Fruit fly (Drosophila melanogaster) whole organism, embryonic: ENCODE measurements around the gene Alg2.

Source experiments
- ATbp ChIP-seq: fragments of 200-800 bp; sonication (Bioruptor generic); optimal IDR thresholded peaks from 2 replicates; lab custom pipeline; 2017; ENCODE audit warnings: missing biosample characterization, mild to moderate bottlenecking, missing genetic modification characterization, missing genetic modification reagents
- CG11093 ChIP-seq: fragments of 200-800 bp; sonication (Bioruptor generic); IDR thresholded peaks from 3 replicates; pipeline ENCODE4 v1.3.6; 2022; ENCODE audit warnings: missing biosample characterization, missing genetic modification characterization
- CG11247 ChIP-seq: fragments of 200-800 bp; sonication (Bioruptor generic); IDR thresholded peaks from 2 replicates; pipeline ENCODE4 v1.3.6; 2022; ENCODE audit warnings: missing biosample characterization, missing genetic modification characterization
- CG12219 ChIP-seq: fragments of 200-800 bp; sonication (Bioruptor generic); optimal IDR thresholded peaks from 3 replicates; lab custom pipeline; 2018; ENCODE audit warnings: missing biosample characterization, mild to moderate bottlenecking, missing genetic modification characterization
- CG12769 ChIP-seq: fragments of 200-800 bp; sonication (Bioruptor generic); optimal IDR thresholded peaks from 2 replicates; lab custom pipeline; 2019; ENCODE audit warnings: missing biosample characterization, mild to moderate bottlenecking, missing genetic modification characterization, moderate library complexity
- CG13287 ChIP-seq: fragments of 200-800 bp; sonication (Bioruptor generic); IDR thresholded peaks from 2 replicates; pipeline ENCODE4 v1.3.6; 2022; ENCODE audit warnings: missing biosample characterization, missing genetic modification characterization; ENCODE audit not compliant: partially characterized antibody
- CG1602 ChIP-seq: fragments of 200-800 bp; sonication (Bioruptor generic); optimal IDR thresholded peaks from 3 replicates; lab custom pipeline; 2016; ENCODE audit warnings: missing biosample characterization, missing genetic modification characterization
- CG16863 ChIP-seq: fragments of 200-800 bp; sonication (Bioruptor generic); optimal IDR thresholded peaks from 3 replicates; lab custom pipeline; 2016; ENCODE audit warnings: missing biosample characterization, missing genetic modification characterization
- CG18011 ChIP-seq: fragments of 200-800 bp; sonication (Bioruptor generic); optimal IDR thresholded peaks from 2 replicates; lab custom pipeline; 2017; ENCODE audit warnings: missing biosample characterization, missing genetic modification characterization, mild to moderate bottlenecking, moderate library complexity, missing genotype
- CG2199 ChIP-seq: fragments of 200-800 bp; sonication (Bioruptor generic); IDR thresholded peaks from 3 replicates; pipeline ENCODE4 v1.3.6; 2022; ENCODE audit warnings: missing biosample characterization, missing genetic modification characterization
- CG3163 ChIP-seq: fragments of 200-800 bp; sonication (Bioruptor generic); optimal IDR thresholded peaks from 3 replicates; lab custom pipeline; 2016; ENCODE audit warnings: missing biosample characterization, missing genetic modification characterization
- CG3995 ChIP-seq: fragments of 200-800 bp; sonication (Bioruptor generic); optimal IDR thresholded peaks from 3 replicates; lab custom pipeline; 2016; ENCODE audit warnings: missing biosample characterization, missing genetic modification characterization
- CG4328 ChIP-seq: fragments of 200-800 bp; sonication (Bioruptor generic); optimal IDR thresholded peaks from 3 replicates; lab custom pipeline; 2017; ENCODE audit warnings: missing biosample characterization, missing genetic modification reagents, missing genetic modification characterization
- CG43689 ChIP-seq: fragments of 200-800 bp; sonication (Bioruptor generic); IDR thresholded peaks from 2 replicates; pipeline ENCODE4 v1.3.6; 2022; ENCODE audit warnings: missing biosample characterization, missing genetic modification characterization
- CG4854 ChIP-seq: fragments of 200-800 bp; sonication (Bioruptor generic); optimal IDR thresholded peaks from 2 replicates; lab custom pipeline; 2016; ENCODE audit warnings: missing biosample characterization, missing genetic modification characterization, inconsistent platforms
- CG5953 ChIP-seq: fragments of 200-800 bp; sonication (Bioruptor generic); IDR thresholded peaks from 2 replicates; pipeline ENCODE4 v1.3.6; 2022; ENCODE audit warnings: missing biosample characterization, missing genetic modification characterization
- CG6765 ChIP-seq: fragments of 200-800 bp; sonication (Bioruptor generic); optimal IDR thresholded peaks from 3 replicates; lab custom pipeline; 2017; ENCODE audit warnings: missing biosample characterization, mild to moderate bottlenecking, missing genetic modification characterization
- CG6813 ChIP-seq: fragments of 200-800 bp; sonication (Bioruptor generic); optimal IDR thresholded peaks from 2 replicates; lab custom pipeline; 2017; ENCODE audit warnings: missing biosample characterization, missing genetic modification characterization, mild to moderate bottlenecking, moderate library complexity, missing genetic modification reagents
- CG7372 ChIP-seq: fragments of 200-800 bp; sonication (Bioruptor generic); IDR thresholded peaks from 2 replicates; pipeline ENCODE4 v1.3.6; 2022; ENCODE audit warnings: missing biosample characterization, missing genetic modification characterization
- CG8281 ChIP-seq: fragments of 200-800 bp; sonication (Bioruptor generic); optimal IDR thresholded peaks from 2 replicates; lab custom pipeline; 2018; ENCODE audit warnings: missing biosample characterization, mild to moderate bottlenecking, missing genetic modification characterization, moderate library complexity
- CG8290 ChIP-seq, 3 experiments: fragments of 200-800 bp; sonication (Bioruptor generic); optimal IDR thresholded peaks; 2 replicates each; lab custom pipeline; 2016 to 2019; ENCODE audit warnings: missing biosample characterization in 3 of 3, missing genetic modification characterization in 3 of 3, mild to moderate bottlenecking in 2 of 3, moderate library complexity in 1 of 3
- CG8478 ChIP-seq: fragments of >200 bp; optimal IDR thresholded peaks from 2 replicates; lab custom pipeline; 2018
- CG9817 ChIP-seq: fragments of 200-800 bp; sonication (Bioruptor generic); optimal IDR thresholded peaks from 2 replicates; lab custom pipeline; 2018; ENCODE audit warnings: missing biosample characterization, mild to moderate bottlenecking, missing genetic modification characterization, moderate library complexity
- CG9932 ChIP-seq: fragments of 200-800 bp; sonication (Bioruptor generic); IDR thresholded peaks from 2 replicates; pipeline ENCODE4 v1.3.6; 2022; ENCODE audit warnings: missing biosample characterization, missing genetic modification characterization
- Dek ChIP-seq: fragments of 200-800 bp; sonication (Bioruptor generic); optimal IDR thresholded peaks from 3 replicates; lab custom pipeline; 2019; ENCODE audit warnings: missing biosample characterization, mild to moderate bottlenecking, missing genetic modification characterization, moderate library complexity
- Ets65A ChIP-seq: fragments of 200-800 bp; sonication (Bioruptor generic); peaks from one replicate; lab custom pipeline; 2016; ENCODE audit warnings: missing biosample characterization, missing genetic modification characterization
- H15 ChIP-seq: fragments of 200-800 bp; sonication (Bioruptor generic); IDR thresholded peaks from 3 replicates; pipeline ENCODE4 v1.3.6; 2022; ENCODE audit warnings: missing biosample characterization, missing genetic modification characterization
- Mrtf ChIP-seq: fragments of 200-800 bp; sonication (Bioruptor generic); IDR thresholded peaks from 3 replicates; pipeline ENCODE4 v1.3.6; 2022; ENCODE audit warnings: missing biosample characterization, missing genetic modification characterization
- NfI ChIP-seq: fragments of 200-800 bp; sonication (Bioruptor generic); optimal IDR thresholded peaks from 3 replicates; lab custom pipeline; 2018; ENCODE audit warnings: missing biosample characterization, mild to moderate bottlenecking, missing genetic modification characterization, moderate library complexity
- Opbp ChIP-seq: fragments of 200-800 bp; sonication (Bioruptor generic); IDR thresholded peaks from 3 replicates; pipeline ENCODE4 v1.3.6; 2022; ENCODE audit warnings: missing biosample characterization, missing genetic modification characterization; ENCODE audit not compliant: partially characterized antibody
- Poxn ChIP-seq: fragments of 200-800 bp; sonication (Bioruptor generic); IDR thresholded peaks from 2 replicates; pipeline ENCODE4 v1.3.6; 2022; ENCODE audit warnings: missing biosample characterization, missing genetic modification characterization
- Sry-δ ChIP-seq: fragments of 200-800 bp; sonication (Bioruptor generic); optimal IDR thresholded peaks from 2 replicates; lab custom pipeline; 2016; ENCODE audit warnings: missing biosample characterization, missing genetic modification characterization
- bbx ChIP-seq: fragments of 200-800 bp; sonication (Bioruptor generic); IDR thresholded peaks from 2 replicates; pipeline ENCODE4 v1.3.6; 2022; ENCODE audit warnings: missing biosample characterization, missing genetic modification characterization; ENCODE audit not compliant: partially characterized antibody
- crol ChIP-seq: fragments of 200-800 bp; sonication (Bioruptor generic); IDR thresholded peaks from 2 replicates; pipeline ENCODE4 v1.3.6; 2022; ENCODE audit warnings: missing biosample characterization, missing genetic modification characterization
- dmrt11E ChIP-seq: fragments of 200-800 bp; sonication (Bioruptor generic); optimal IDR thresholded peaks from 3 replicates; lab custom pipeline; 2018; ENCODE audit warnings: missing biosample characterization, mild to moderate bottlenecking, missing genetic modification characterization, moderate library complexity
- dysf ChIP-seq: fragments of 200-800 bp; sonication (Bioruptor generic); IDR thresholded peaks from 3 replicates; pipeline ENCODE4 v1.3.6; 2022; ENCODE audit warnings: missing biosample characterization, missing genetic modification characterization
- fu2 ChIP-seq: fragments of 200-800 bp; sonication (Bioruptor generic); optimal IDR thresholded peaks from 2 replicates; lab custom pipeline; 2016; ENCODE audit warnings: missing biosample characterization, missing genetic modification characterization
- gcm ChIP-seq: fragments of 200-800 bp; sonication (Bioruptor generic); optimal IDR thresholded peaks from 2 replicates; lab custom pipeline; 2019; ENCODE audit warnings: missing biosample characterization, mild to moderate bottlenecking, missing genetic modification characterization, moderate library complexity
- her ChIP-seq: fragments of 200-800 bp; sonication (Bioruptor generic); optimal IDR thresholded peaks from 2 replicates; lab custom pipeline; 2016; ENCODE audit warnings: missing biosample characterization, missing genetic modification characterization
- ind ChIP-seq: fragments of 200-800 bp; sonication (Bioruptor generic); optimal IDR thresholded peaks from 3 replicates; lab custom pipeline; 2016; ENCODE audit warnings: missing biosample characterization, missing genetic modification characterization
- kni ChIP-seq: fragments of 200-800 bp; sonication (Bioruptor generic); optimal IDR thresholded peaks from 3 replicates; lab custom pipeline; 2017; ENCODE audit warnings: mild to moderate bottlenecking, missing biosample characterization, missing genetic modification reagents, missing genetic modification characterization
- p53 ChIP-seq: fragments of 200-800 bp; sonication (Bioruptor generic); optimal IDR thresholded peaks from 2 replicates; lab custom pipeline; 2016; ENCODE audit warnings: missing biosample characterization, missing genetic modification characterization
- phol ChIP-seq: fragments of 200-800 bp; sonication (Bioruptor generic); optimal IDR thresholded peaks from 3 replicates; lab custom pipeline; 2018; ENCODE audit warnings: missing biosample characterization, mild to moderate bottlenecking, missing genetic modification characterization, moderate library complexity
- prd ChIP-seq, 3 experiments: fragments of >200 bp in 2 of 3; fragments of 200-800 bp in 1 of 3; sonication (Bioruptor generic) in 1 of 3; optimal IDR thresholded peaks in 2 of 3; IDR thresholded peaks in 1 of 3; 2 replicates in 2 of 3; 3 replicates in 1 of 3; pipeline versions ENCODE4 v1.3.6 to Lab custom; 2017 to 2022; ENCODE audit warnings: missing biosample characterization in 1 of 3, missing genetic modification characterization in 1 of 3
- rib ChIP-seq: fragments of 200-800 bp; sonication (Bioruptor generic); IDR thresholded peaks from 2 replicates; pipeline ENCODE4 v1.3.6; 2022; ENCODE audit warnings: missing biosample characterization, missing genetic modification characterization
- scrt ChIP-seq: fragments of 200-800 bp; sonication (Bioruptor generic); optimal IDR thresholded peaks from 2 replicates; lab custom pipeline; 2018; ENCODE audit warnings: missing biosample characterization, mild to moderate bottlenecking, missing genetic modification characterization, moderate library complexity
- wek ChIP-seq: fragments of 200-800 bp; sonication (Bioruptor generic); optimal IDR thresholded peaks from 3 replicates; lab custom pipeline; 2018; ENCODE audit warnings: missing biosample characterization, mild to moderate bottlenecking, missing genetic modification characterization, moderate library complexity

The Alg2 gene

DNA sequence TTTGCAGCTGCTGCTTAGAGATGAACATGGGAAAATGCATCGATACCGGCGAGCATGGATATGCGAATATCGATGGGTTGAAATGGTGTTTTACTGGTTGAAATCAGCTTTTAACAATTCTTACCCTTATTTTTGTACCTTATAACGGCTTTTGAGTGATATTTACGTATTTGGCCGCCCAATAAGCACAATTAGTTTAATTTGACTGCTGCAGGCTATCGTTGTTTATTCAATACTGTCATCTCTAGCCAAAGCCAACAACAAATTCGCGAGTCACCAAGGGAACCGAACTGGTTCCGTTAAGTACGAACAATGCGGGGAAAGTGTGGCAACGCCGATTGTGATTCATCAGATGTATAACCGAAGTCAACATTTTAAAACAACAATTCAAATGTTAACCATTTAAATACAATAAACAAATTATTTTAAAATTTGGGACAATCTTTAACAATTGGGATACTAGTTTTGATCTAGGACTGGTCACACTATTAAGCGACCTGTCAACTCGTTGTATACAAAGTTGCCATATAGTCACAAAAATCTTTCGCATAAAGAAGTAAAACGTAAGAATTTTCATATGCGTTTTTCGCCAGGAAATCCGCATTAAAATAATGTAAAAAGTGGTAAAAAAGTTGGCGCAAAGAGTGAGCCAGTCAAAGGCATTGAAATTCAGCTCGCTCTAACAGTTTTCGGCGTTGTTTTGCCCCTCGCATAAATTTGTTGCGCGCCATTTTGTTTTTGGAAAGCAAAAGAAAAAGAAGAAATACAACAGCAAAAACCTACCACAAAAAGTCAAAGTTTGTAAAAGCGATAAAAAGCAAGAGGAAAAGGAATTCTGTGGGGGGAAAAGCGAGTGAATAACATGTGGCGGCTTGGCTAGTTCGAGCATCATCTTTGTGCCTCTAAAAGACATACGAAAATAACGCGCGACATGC lies 4.8 kb downstream of the Alg2 start, which contains the start of the genes Usp5 and BtbVII (continued):
- TF ChIP-seq CG8290 (GFP tag; optimal IDR thresholded peaks at IDR 0.05; lab: Kevin White, UChicago) (peak; percentile 82), CG8290 (tag; optimal IDR thresholded peaks at IDR 0.05; lab: Kevin White, UChicago) (peak in 1 of 2 experiments; percentile 80), CG2199 (GFP tag; lab: Robert Waterston, UW) (no peak), prd (optimal IDR thresholded peaks at IDR 0.05; lab: Kevin White, UChicago) (no peak), prd (GFP tag; IDR thresholded peaks at IDR 0.05; lab: Robert Waterston, UW) (peak; percentile 62; the same call in 2 of the 3 replicates), CG8281 (tag; lab: Kevin White, UChicago) (no peak), CG5953 (no peak), Ets65A (peak; percentile 91), gcm (GFP tag; lab: Kevin White, UChicago) (no peak), CG4328 (GFP tag; lab: Kevin White, UChicago) (peak; percentile 29), CG9932 (GFP tag; lab: Robert Waterston, UW) (peak; percentile 86), Sry-δ (GFP tag; lab: Kevin White, UChicago) (peak; percentile 96), Dek (peak; percentile 46), ind (GFP tag; lab: Kevin White, UChicago) (peak; percentile 46), CG12769 (tag; lab: Kevin White, UChicago) (peak; percentile 78), NfI (GFP tag; lab: Kevin White, UChicago) (peak; percentile 54), CG9817 (tag; lab: Kevin White, UChicago) (peak; percentile 39), CG16863 (peak; percentile 68), CG1602 (GFP tag; lab: Kevin White, UChicago) (peak; percentile 47), CG18011 (GFP tag; lab: Kevin White, UChicago) (no peak), her (GFP tag; lab: Kevin White, UChicago) (peak; percentile 74), CG11093 (GFP tag; lab: Robert Waterston, UW) (no peak), CG43689 (GFP tag; lab: Robert Waterston, UW) (no peak), CG8478 (no peak), CG12219 (peak; percentile 44), scrt (GFP tag; lab: Kevin White, UChicago) (no peak), CG13287 (peak; percentile 99), p53 (GFP tag; lab: Kevin White, UChicago) (no peak), CG4854 (GFP tag; lab: Kevin White, UChicago) (peak; percentile 1), dmrt11E (tag; lab: Kevin White, UChicago) (peak; percentile 55), kni (GFP tag; lab: Kevin White, UChicago) (peak; percentile 12), rib (GFP tag; lab: Robert Waterston, UW) (peak; percentile 91), Opbp (peak; percentile 87; the same call in 2 of the 3 replicates), CG6765 (peak; percentile 27), phol (tag; lab: Kevin White, UChicago) (peak; percentile 98), CG7372 (no peak), CG3995 (GFP tag; lab: Kevin White, UChicago) (peak; percentile 29), bbx (peak; percentile 91), ATbp (GFP tag; lab: Kevin White, UChicago) (peak; percentile 22), CG6813 (GFP tag; lab: Kevin White, UChicago) (no peak), dysf (GFP tag; lab: Robert Waterston, UW) (peak; percentile 62; the same call in 2 of the 3 replicates), H15 (0 out of 3 replicates have a peak, but pooled peaks have one; percentile 13), crol (GFP tag; lab: Robert Waterston, UW) (no peak), wek (GFP tag; lab: Kevin White, UChicago) (peak; percentile 49), CG11247 (GFP tag; lab: Robert Waterston, UW) (peak; percentile 48; the same call in 1 of the 2 replicates), Poxn (no peak), fu2 (GFP tag; lab: Kevin White, UChicago) (peak; percentile 28), Mrtf (GFP tag; lab: Robert Waterston, UW) (peak; percentile 57; the same call in 1 of the 3 replicates), CG3163 (GFP tag; lab: Kevin White, UChicago) (peak; percentile 18)
